Worm (Caenorhabditis elegans): ENCODE results near the gene B0244.6.
A peak's percentile ranks its signal among the peaks of the same experiment; 100 is the strongest.

Gene B0244.6

DNA sequence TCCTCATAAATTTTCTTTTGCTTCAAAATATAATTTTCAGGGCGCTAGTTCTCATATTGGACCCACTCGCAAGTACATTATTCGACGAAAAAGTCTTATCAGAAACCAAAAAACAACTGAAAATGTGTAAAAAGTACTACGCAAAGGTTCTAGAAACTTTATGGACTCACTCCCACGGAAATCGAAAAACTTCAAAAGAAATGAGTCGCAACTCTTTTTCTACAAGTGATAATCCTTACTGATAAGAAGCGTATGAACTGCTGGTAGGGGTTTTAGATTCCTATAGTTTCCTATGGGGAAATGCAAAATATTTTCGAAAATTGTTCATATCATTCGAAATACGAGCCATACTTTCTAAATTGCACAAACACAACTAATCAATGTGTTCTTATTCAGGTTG lies 6.8 kb downstream of the B0244.6 start, which contains the start of gene B0244.5:
Gene B0244.5 (plus strand): TSS at position 301 of the 400 bp plus-strand sequence.
- peak; percentile 15 for TF ChIP-seq elt-2 (tag; optimal IDR thresholded peaks at IDR 0.05)
- no peak for TF ChIP-seq ceh-16 (tag; optimal IDR thresholded peaks at IDR 0.05)

ce11 chrIII:5747185-5747584 lies 9.4 kb downstream of the B0244.6 start, which contains the start of gene B0244.4:
Gene B0244.4 (plus strand): TSS chrIII:5747485.
- TF ChIP-seq nhr-67 (tag; optimal IDR thresholded peaks at IDR 0.05) (no peak), ama-1 (optimal IDR thresholded peaks at IDR 0.05) (no peak), ZK546.5 (tag; optimal IDR thresholded peaks at IDR 0.05) (no peak), sea-2 (GFP tag; optimal IDR thresholded peaks at IDR 0.05) (no peak)

DNA sequence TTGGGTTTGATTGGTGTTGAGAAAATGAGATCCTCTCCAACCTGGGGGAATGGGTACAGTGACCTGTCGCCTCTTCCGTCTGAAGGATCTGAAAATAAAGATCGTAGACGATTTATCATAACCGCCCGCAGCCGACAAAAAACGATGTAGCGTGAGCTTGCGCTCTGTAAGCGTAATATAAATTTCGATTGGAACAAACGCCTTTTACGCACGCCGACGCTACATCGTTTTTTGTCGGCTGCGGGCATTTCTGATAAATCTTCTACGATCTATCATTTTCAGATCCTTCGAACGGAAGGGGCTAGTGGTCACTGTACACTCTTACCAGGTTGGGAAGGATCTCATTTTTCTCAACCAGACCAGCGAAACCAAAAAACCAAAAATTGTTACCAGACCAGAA lies 10.6 kb downstream of the B0244.6 start:
- TF ChIP-seq lin-39 (tag; optimal IDR thresholded peaks at IDR 0.05) (no peak), daf-12 (tag; optimal IDR thresholded peaks at IDR 0.05) (no peak), nhr-67 (tag; optimal IDR thresholded peaks at IDR 0.05) (no peak), fkh-10 (GFP tag; optimal IDR thresholded peaks at IDR 0.05) (no peak), nhr-28 (tag; optimal IDR thresholded peaks at IDR 0.05) (no peak), lin-15B (tag; optimal IDR thresholded peaks at IDR 0.05) (no peak), tbx-2 (tag; optimal IDR thresholded peaks at IDR 0.05) (no peak)

ce11 chrIII:5750503-5750902 lies 12.7 kb downstream of the B0244.6 start:
- TF ChIP-seq sea-2 (GFP tag; optimal IDR thresholded peaks at IDR 0.05) (no peak), daf-12 (tag; optimal IDR thresholded peaks at IDR 0.05) (no peak), elt-1 (tag; optimal IDR thresholded peaks at IDR 0.05) (no peak), ZK546.5 (tag; optimal IDR thresholded peaks at IDR 0.05) (no peak), snpc-4 (tag; optimal IDR thresholded peaks at IDR 0.05) (no peak), mml-1 (tag; optimal IDR thresholded peaks at IDR 0.05) (no peak)

ce11 chrIII:5755204-5755603 lies 17.4 kb downstream of the B0244.6 start, which contains the start of gene ida-1:
Gene ida-1 (plus strand): TSS chrIII:5755539.
- no peak for TF ChIP-seq nhr-77 (tag; optimal IDR thresholded peaks at IDR 0.05)
- TF ChIP-seq ZK546.5 (tag; optimal IDR thresholded peaks at IDR 0.05), result no peak
- TF ChIP-seq fkh-2 (tag; optimal IDR thresholded peaks at IDR 0.05), result no peak
- TF ChIP-seq fos-1 (tag; optimal IDR thresholded peaks at IDR 0.05), result no peak
- TF ChIP-seq egl-5 (tag; optimal IDR thresholded peaks at IDR 0.05), result no peak
- peak; percentile 21 for TF ChIP-seq hmg-11 (tag; optimal IDR thresholded peaks at IDR 0.05)
- peak; percentile 25 for TF ChIP-seq ceh-82 (tag; optimal IDR thresholded peaks at IDR 0.05)
- no peak for TF ChIP-seq elt-1 (tag; optimal IDR thresholded peaks at IDR 0.05)
- no peak for TF ChIP-seq nhr-28 (tag; optimal IDR thresholded peaks at IDR 0.05)
- TF ChIP-seq nfya-1 (tag; optimal IDR thresholded peaks at IDR 0.05; ENCODE audit: insufficient read depth), result peak; percentile 80
- no peak for TF ChIP-seq zag-1 (tag; optimal IDR thresholded peaks at IDR 0.05)
- no peak for TF ChIP-seq nhr-12 (tag; optimal IDR thresholded peaks at IDR 0.05)
- TF ChIP-seq elt-3 (tag; optimal IDR thresholded peaks at IDR 0.05), result no peak
- TF ChIP-seq mml-1 (tag; optimal IDR thresholded peaks at IDR 0.05), result no peak
- TF ChIP-seq unc-62 (GFP tag; optimal IDR thresholded peaks at IDR 0.05), result no peak
- no peak for TF ChIP-seq ceh-9 (tag; optimal IDR thresholded peaks at IDR 0.05)
- TF ChIP-seq lin-39 (tag; optimal IDR thresholded peaks at IDR 0.05), result peak; percentile 29
- no peak for TF ChIP-seq lin-15B (tag; optimal IDR thresholded peaks at IDR 0.05)
- no peak for TF ChIP-seq nhr-11 (tag; optimal IDR thresholded peaks at IDR 0.05)
- peak; percentile 65 for TF ChIP-seq fkh-10 (GFP tag; optimal IDR thresholded peaks at IDR 0.05)
- no peak for TF ChIP-seq daf-12 (tag; optimal IDR thresholded peaks at IDR 0.05)
- TF ChIP-seq nhr-43 (tag; optimal IDR thresholded peaks at IDR 0.05; ENCODE audit: poor library complexity, severe bottlenecking), result no peak
- TF ChIP-seq egl-27 (tag; optimal IDR thresholded peaks at IDR 0.05), result no peak
- TF ChIP-seq ama-1 (optimal IDR thresholded peaks at IDR 0.05), result peak; percentile 21
- TF ChIP-seq ceh-28 (tag; optimal IDR thresholded peaks at IDR 0.05), result peak; percentile 70
- no peak for TF ChIP-seq elt-2 (tag; optimal IDR thresholded peaks at IDR 0.05)
- no peak for TF ChIP-seq nhr-23 (tag; optimal IDR thresholded peaks at IDR 0.05)
- no peak for TF ChIP-seq sea-2 (GFP tag; optimal IDR thresholded peaks at IDR 0.05)
- TF ChIP-seq unc-39 (tag; optimal IDR thresholded peaks at IDR 0.05), result no peak
- TF ChIP-seq skn-1 (tag; optimal IDR thresholded peaks at IDR 0.05), result no peak
- TF ChIP-seq nhr-76 (tag; optimal IDR thresholded peaks at IDR 0.05), result no peak
- no peak for TF ChIP-seq jun-1 (tag; optimal IDR thresholded peaks at IDR 0.05)
- no peak for TF ChIP-seq ztf-4 (tag; optimal IDR thresholded peaks at IDR 0.05)
- no peak for TF ChIP-seq ceh-16 (tag; optimal IDR thresholded peaks at IDR 0.05)
- TF ChIP-seq ztf-11 (tag; optimal IDR thresholded peaks at IDR 0.05), result no peak
